Fruit fly (Drosophila melanogaster) whole organism, embryonic: ENCODE measurements around the gene CG34238.

Experiments
- Atf-2 ChIP-seq: fragments of 200-800 bp; sonication (Bioruptor generic); optimal IDR thresholded peaks from 2 replicates; lab custom pipeline; 2016; ENCODE audit warnings: missing biosample characterization, missing genetic modification characterization
- Atf3 ChIP-seq: fragments of 200-800 bp; sonication (Bioruptor generic); optimal IDR thresholded peaks from 3 replicates; lab custom pipeline; 2016; ENCODE audit warnings: missing biosample characterization, missing genetic modification characterization
- Bteb2 ChIP-seq: fragments of 200-800 bp; sonication (Bioruptor generic); optimal IDR thresholded peaks from 2 replicates; lab custom pipeline; 2016; ENCODE audit warnings: missing biosample characterization, missing genetic modification characterization
- CG10565 ChIP-seq: fragments of 200-800 bp; sonication (Bioruptor generic); optimal IDR thresholded peaks from 3 replicates; lab custom pipeline; 2016; ENCODE audit warnings: missing biosample characterization, mild to moderate bottlenecking, missing genetic modification characterization
- CG10959 ChIP-seq: fragments of 200-800 bp; sonication (Bioruptor generic); IDR thresholded peaks from 2 replicates; pipeline ENCODE4 v1.3.6; 2022; ENCODE audit warnings: missing biosample characterization, missing genetic modification characterization
- CG10979 ChIP-seq: fragments of 200-800 bp; sonication (Bioruptor generic); optimal IDR thresholded peaks from 2 replicates; lab custom pipeline; 2018; ENCODE audit warnings: missing biosample characterization, mild to moderate bottlenecking, missing genetic modification characterization, moderate library complexity
- CG11695 ChIP-seq: fragments of 200-800 bp; sonication (Bioruptor generic); IDR thresholded peaks from 3 replicates; pipeline ENCODE4 v1.3.6; 2022; ENCODE audit warnings: missing biosample characterization, missing genetic modification characterization
- CG13123 ChIP-seq: fragments of 200-800 bp; sonication (Bioruptor generic); optimal IDR thresholded peaks from 2 replicates; lab custom pipeline; 2016; ENCODE audit warnings: missing biosample characterization, missing genetic modification characterization
- CG16815 ChIP-seq: fragments of 200-800 bp; sonication (Bioruptor generic); optimal IDR thresholded peaks from 3 replicates; lab custom pipeline; 2017; ENCODE audit warnings: missing biosample characterization, mild to moderate bottlenecking, missing genetic modification characterization
- CG17829 ChIP-seq: fragments of 200-800 bp; optimal IDR thresholded peaks from 2 replicates; lab custom pipeline; 2019; ENCODE audit warnings: missing biosample characterization, mild to moderate bottlenecking, missing genetic modification characterization, moderate library complexity
- CG2129 ChIP-seq: fragments of 200-800 bp; sonication (Bioruptor generic); IDR thresholded peaks from 2 replicates; pipeline ENCODE4 v1.3.6; 2022; ENCODE audit warnings: missing biosample characterization, missing genetic modification characterization; ENCODE audit not compliant: partially characterized antibody
- CG30431 ChIP-seq: fragments of 200-800 bp; sonication (Bioruptor generic); optimal IDR thresholded peaks from 2 replicates; lab custom pipeline; 2017; ENCODE audit warnings: missing biosample characterization, missing genetic modification characterization
- CG3065 ChIP-seq: fragments of 200-800 bp; sonication (Bioruptor generic); optimal IDR thresholded peaks from 2 replicates; lab custom pipeline; 2016; ENCODE audit warnings: missing biosample characterization, missing genetic modification characterization
- CG31388 ChIP-seq: fragments of 200-800 bp; sonication (Bioruptor generic); optimal IDR thresholded peaks from 2 replicates; lab custom pipeline; 2016; ENCODE audit warnings: missing biosample characterization, missing genetic modification characterization
- CG3163 ChIP-seq: fragments of 200-800 bp; sonication (Bioruptor generic); optimal IDR thresholded peaks from 3 replicates; lab custom pipeline; 2016; ENCODE audit warnings: missing biosample characterization, missing genetic modification characterization
- CG3726 ChIP-seq: fragments of 200-800 bp; sonication (Bioruptor generic); IDR thresholded peaks from 3 replicates; pipeline ENCODE4, ENCODE4 v1.3.6; 2022; ENCODE audit warnings: missing biosample characterization, missing genetic modification characterization
- CG3995 ChIP-seq: fragments of 200-800 bp; sonication (Bioruptor generic); optimal IDR thresholded peaks from 3 replicates; lab custom pipeline; 2016; ENCODE audit warnings: missing biosample characterization, missing genetic modification characterization
- CG4707 ChIP-seq: fragments of 200-800 bp; sonication (Bioruptor generic); optimal IDR thresholded peaks from 2 replicates; lab custom pipeline; 2018; ENCODE audit warnings: missing biosample characterization, mild to moderate bottlenecking, missing genetic modification characterization, moderate library complexity
- CG6689 ChIP-seq: fragments of 200-800 bp; sonication (Bioruptor generic); IDR thresholded peaks from 2 replicates; pipeline ENCODE4 v1.3.6; 2022; ENCODE audit warnings: missing biosample characterization, missing genetic modification characterization
- CG7556 ChIP-seq: fragments of 200-800 bp; sonication (Bioruptor generic); optimal IDR thresholded peaks from 2 replicates; lab custom pipeline; 2017; ENCODE audit warnings: missing biosample characterization, mild to moderate bottlenecking, missing genetic modification characterization
- CG7745 ChIP-seq: fragments of 200-800 bp; sonication (Bioruptor generic); optimal IDR thresholded peaks from 2 replicates; lab custom pipeline; 2018; ENCODE audit warnings: missing biosample characterization, mild to moderate bottlenecking, missing genetic modification characterization, moderate library complexity
- CG7786 ChIP-seq: fragments of 200-800 bp; sonication (Bioruptor generic); optimal IDR thresholded peaks from 2 replicates; lab custom pipeline; 2016; ENCODE audit warnings: missing biosample characterization, missing genetic modification characterization
- CG7928 ChIP-seq: fragments of 200-800 bp; sonication (Bioruptor generic); optimal IDR thresholded peaks from 2 replicates; lab custom pipeline; 2017; ENCODE audit warnings: missing biosample characterization, mild to moderate bottlenecking, missing genetic modification characterization
- D19B ChIP-seq: fragments of 200-800 bp; sonication (Bioruptor generic); optimal IDR thresholded peaks from 2 replicates; lab custom pipeline; 2017; ENCODE audit warnings: missing biosample characterization, mild to moderate bottlenecking, missing genetic modification characterization
- Dad ChIP-seq: fragments of 200-800 bp; sonication (Bioruptor generic); optimal IDR thresholded peaks from 3 replicates; lab custom pipeline; 2016; ENCODE audit warnings: missing biosample characterization, missing genetic modification characterization
- Doc2 ChIP-seq: fragments of 200-800 bp; sonication (Bioruptor generic); IDR thresholded peaks from 2 replicates; pipeline ENCODE4 v1.3.6; 2022; ENCODE audit warnings: missing biosample characterization, missing genetic modification characterization
- ERR ChIP-seq: fragments of 200-800 bp; sonication (Bioruptor generic); optimal IDR thresholded peaks from 2 replicates; lab custom pipeline; 2016; ENCODE audit warnings: missing biosample characterization, missing genetic modification characterization
- Ets97D ChIP-seq: fragments of 200-800 bp; sonication (Bioruptor generic); optimal IDR thresholded peaks from 3 replicates; lab custom pipeline; 2016; ENCODE audit warnings: missing biosample characterization, missing genetic modification characterization
- Pdp1 ChIP-seq, 2 experiments: fragments of 200-800 bp; sonication (Bioruptor generic); optimal IDR thresholded peaks; 3 replicates each; lab custom pipeline; 2016; ENCODE audit warnings: missing biosample characterization in 2 of 2, missing genetic modification characterization in 2 of 2, mild to moderate bottlenecking in 1 of 2, moderate library complexity in 1 of 2
- Poxn ChIP-seq: fragments of 200-800 bp; sonication (Bioruptor generic); IDR thresholded peaks from 2 replicates; pipeline ENCODE4 v1.3.6; 2022; ENCODE audit warnings: missing biosample characterization, missing genetic modification characterization
- Six4 ChIP-seq: fragments of 200-800 bp; sonication (Bioruptor generic); optimal IDR thresholded peaks from 2 replicates; lab custom pipeline; 2016; ENCODE audit warnings: missing biosample characterization, missing genetic modification characterization
- Trl ChIP-seq, 3 experiments: fragments of >200 bp in 2 of 3; fragments of 200-800 bp in 1 of 3; sonication (Bioruptor generic) in 1 of 3; optimal IDR thresholded peaks; 2 replicates in 1 of 3; 3 replicates in 2 of 3; lab custom pipeline; 2016 to 2017; ENCODE audit warnings: missing biosample characterization in 1 of 3, missing genetic modification characterization in 1 of 3
- chn ChIP-seq: fragments of 200-800 bp; sonication (Bioruptor generic); optimal IDR thresholded peaks from 2 replicates; lab custom pipeline; 2016; ENCODE audit warnings: missing biosample characterization, missing genetic modification characterization
- disco-r ChIP-seq: fragments of 200-800 bp; sonication (Bioruptor generic); optimal IDR thresholded peaks from 2 replicates; lab custom pipeline; 2016; ENCODE audit warnings: missing biosample characterization, missing genetic modification characterization
- eve ChIP-seq, 2 experiments: fragments of >200 bp; optimal IDR thresholded peaks; 2 replicates each; lab custom pipeline; 2017; ENCODE audit warnings: missing biosample characterization in 2 of 2, missing genetic modification characterization in 2 of 2
- exex ChIP-seq: fragments of 200-800 bp; sonication (Bioruptor generic); optimal IDR thresholded peaks from 4 replicates; lab custom pipeline; 2018; ENCODE audit warnings: missing biosample characterization, mild to moderate bottlenecking, missing genetic modification characterization, moderate library complexity
- eyg ChIP-seq: fragments of 200-800 bp; sonication (Bioruptor generic); optimal IDR thresholded peaks from 3 replicates; lab custom pipeline; 2016; ENCODE audit warnings: missing biosample characterization, missing genetic modification characterization
- gsb ChIP-seq: fragments of 200-800 bp; sonication (Bioruptor generic); IDR thresholded peaks from 2 replicates; pipeline ENCODE4 v1.3.6; 2022; ENCODE audit warnings: missing biosample characterization, missing genetic modification characterization
- hbn ChIP-seq: fragments of 200-800 bp; sonication (Bioruptor generic); IDR thresholded peaks from 2 replicates; pipeline ENCODE4 v1.3.6; 2022; ENCODE audit warnings: missing biosample characterization, missing genetic modification characterization; ENCODE audit not compliant: partially characterized antibody
- jumu ChIP-seq: fragments of 200-800 bp; sonication (Bioruptor generic); optimal IDR thresholded peaks from 3 replicates; lab custom pipeline; 2016; ENCODE audit warnings: missing biosample characterization, missing genetic modification characterization
- mirr ChIP-seq: fragments of 200-800 bp; sonication (Bioruptor generic); optimal IDR thresholded peaks from 3 replicates; lab custom pipeline; 2018; ENCODE audit warnings: missing biosample characterization, mild to moderate bottlenecking, missing genetic modification characterization
- nau ChIP-seq: fragments of 200-800 bp; sonication (Bioruptor generic); optimal IDR thresholded peaks from 3 replicates; lab custom pipeline; 2017; ENCODE audit warnings: missing biosample characterization, mild to moderate bottlenecking, missing genetic modification characterization, missing genetic modification reagents
- odd ChIP-seq: fragments of 200-800 bp; sonication (Bioruptor generic); optimal IDR thresholded peaks from 2 replicates; lab custom pipeline; 2017; ENCODE audit warnings: missing biosample characterization, mild to moderate bottlenecking, missing genetic modification characterization
- pnt ChIP-seq: fragments of 200-800 bp; sonication (Bioruptor generic); optimal IDR thresholded peaks from 3 replicates; lab custom pipeline; 2016; ENCODE audit warnings: missing biosample characterization, missing genetic modification characterization
- run ChIP-seq: fragments of 200-800 bp; sonication (Bioruptor generic); optimal IDR thresholded peaks from 3 replicates; lab custom pipeline; 2018; ENCODE audit warnings: missing biosample characterization, mild to moderate bottlenecking, missing genetic modification characterization
- sima ChIP-seq: fragments of 200-800 bp; sonication (Bioruptor generic); optimal IDR thresholded peaks from 2 replicates; lab custom pipeline; 2016; ENCODE audit warnings: missing biosample characterization, missing genetic modification characterization
- so ChIP-seq: fragments of 200-800 bp; sonication (Bioruptor generic); IDR thresholded peaks from 3 replicates; pipeline ENCODE4 v1.3.6; 2022; ENCODE audit warnings: missing biosample characterization, missing genetic modification characterization
- sob ChIP-seq: fragments of 200-800 bp; sonication (Bioruptor generic); IDR thresholded peaks from 2 replicates; pipeline ENCODE4 v1.3.6; 2022; ENCODE audit warnings: missing biosample characterization, missing genetic modification characterization
- tgo ChIP-seq: fragments of 200-800 bp; sonication (Bioruptor generic); IDR thresholded peaks from 3 replicates; pipeline ENCODE4 v1.3.6; 2022; ENCODE audit warnings: missing biosample characterization, missing genetic modification characterization
- trh ChIP-seq: fragments of 200-800 bp; sonication (Bioruptor generic); optimal IDR thresholded peaks from 2 replicates; lab custom pipeline; 2016; ENCODE audit warnings: missing biosample characterization, missing genetic modification characterization

CG34238 gene

DNA sequence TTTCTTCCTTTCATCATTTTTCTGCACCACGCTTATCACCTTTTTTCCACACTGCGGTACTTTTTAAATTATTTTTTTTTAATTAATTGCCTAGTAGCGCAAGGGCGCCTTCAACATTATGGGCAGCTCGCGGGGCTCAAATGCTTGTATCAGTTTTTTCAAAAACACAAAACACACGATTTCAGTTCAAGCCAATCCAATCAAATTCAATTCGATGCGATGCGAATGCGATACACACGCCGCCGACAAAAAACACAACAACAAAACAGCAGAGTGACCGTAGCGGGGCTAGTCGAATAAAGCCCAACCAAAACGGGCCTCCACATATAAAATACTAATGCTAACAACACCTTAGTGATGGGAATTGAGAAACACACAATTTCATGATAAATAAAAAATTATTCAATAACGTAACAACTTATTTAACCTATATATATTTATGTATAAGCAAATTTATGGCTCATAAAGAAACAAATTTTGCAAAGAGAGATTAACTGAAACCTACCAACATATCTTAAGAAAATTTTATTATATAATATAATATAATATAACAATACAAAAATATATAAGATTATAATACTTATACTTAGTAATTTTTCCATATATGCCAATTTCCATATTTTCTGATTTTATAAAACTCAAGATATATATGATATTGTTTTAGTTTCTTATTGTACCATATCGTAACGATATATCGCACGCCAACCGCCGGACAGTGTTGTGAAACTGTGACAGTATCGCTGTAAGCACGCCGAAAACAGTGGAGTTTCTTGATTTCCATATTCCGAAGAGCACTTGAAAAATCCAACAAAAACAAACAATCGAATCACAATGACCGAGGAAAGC lies 34.7 kb downstream of the CG34238 start, which contains the start of the genes CG32066 and CG8003 (continued):
- TF ChIP-seq odd (GFP tag; lab: Kevin White, UChicago), result no peak
- peak; percentile 8 for TF ChIP-seq mirr (GFP tag; lab: Kevin White, UChicago)
- TF ChIP-seq Six4 (GFP tag; lab: Kevin White, UChicago), result no peak
- no peak for TF ChIP-seq run (tag; lab: Kevin White, UChicago)
- no peak for TF ChIP-seq CG30431
- no peak for TF ChIP-seq chn (GFP tag; lab: Kevin White, UChicago)
- peak; percentile 53 for TF ChIP-seq CG4707 (GFP tag; lab: Kevin White, UChicago)
- no peak for TF ChIP-seq ERR (GFP tag; lab: Kevin White, UChicago)
- peak; percentile 64 for TF ChIP-seq CG17829 (tag; lab: Kevin White, UChicago)
- TF ChIP-seq CG7786 (GFP tag; lab: Kevin White, UChicago), result no peak
- TF ChIP-seq Doc2 (GFP tag; lab: Robert Waterston, UW), result no peak
- no peak for TF ChIP-seq pnt (GFP tag; lab: Kevin White, UChicago)
- TF ChIP-seq eyg, result no peak
- peak; percentile 89 for TF ChIP-seq hbn (GFP tag; lab: Robert Waterston, UW)
- TF ChIP-seq CG3995 (GFP tag; lab: Kevin White, UChicago), result no peak
- no peak for TF ChIP-seq Dad (GFP tag; lab: Kevin White, UChicago)
- no peak for TF ChIP-seq CG10959 (GFP tag; lab: Robert Waterston, UW)
- peak; percentile 81 for TF ChIP-seq CG2129 (GFP tag; lab: Robert Waterston, UW)
- TF ChIP-seq Pdp1 (GFP tag; optimal IDR thresholded peaks at IDR 0.05; lab: Kevin White, UChicago), result peak in 1 of 2 experiments; percentile 27
- no peak for TF ChIP-seq CG7745 (tag; lab: Kevin White, UChicago)
- TF ChIP-seq CG3065 (GFP tag; lab: Kevin White, UChicago), result no peak
- TF ChIP-seq CG7928 (GFP tag; lab: Kevin White, UChicago), result no peak
- no peak for TF ChIP-seq CG31388
- no peak for TF ChIP-seq jumu
- TF ChIP-seq exex, result peak; percentile 15
- peak; percentile 54 for TF ChIP-seq CG7556 (GFP tag; lab: Kevin White, UChicago)
- peak; percentile 27 for TF ChIP-seq nau (GFP tag; lab: Kevin White, UChicago)
- 0 out of 3 replicates have a peak, but pooled peaks have one; percentile 15 for TF ChIP-seq CG11695 (GFP tag; lab: Robert Waterston, UW)
- TF ChIP-seq Bteb2 (GFP tag; lab: Kevin White, UChicago), result no peak
- TF ChIP-seq Trl (optimal IDR thresholded peaks at IDR 0.05; lab: Kevin White, UChicago), result no peak
- TF ChIP-seq Trl (GFP tag; optimal IDR thresholded peaks at IDR 0.05; lab: Kevin White, UChicago), result no peak
- peak in 1 of 2 experiments; percentile 70 for TF ChIP-seq eve (GFP tag; optimal IDR thresholded peaks at IDR 0.05; lab: Kevin White, UChicago)
- TF ChIP-seq CG16815, result no peak
- no peak for TF ChIP-seq CG3163 (GFP tag; lab: Kevin White, UChicago)
- TF ChIP-seq disco-r (GFP tag; lab: Kevin White, UChicago), result no peak
- no peak for TF ChIP-seq gsb
- TF ChIP-seq Atf-2 (GFP tag; lab: Kevin White, UChicago), result no peak
- TF ChIP-seq CG13123, result no peak
- TF ChIP-seq CG6689, result no peak
- no peak for TF ChIP-seq sima (GFP tag; lab: Kevin White, UChicago)
- no peak for TF ChIP-seq Atf3 (GFP tag; lab: Kevin White, UChicago)
- no peak for TF ChIP-seq CG10979 (tag; lab: Kevin White, UChicago)
- no peak for TF ChIP-seq Poxn
- TF ChIP-seq D19B (GFP tag; lab: Kevin White, UChicago), result no peak
- peak; percentile 5 for TF ChIP-seq Ets97D (GFP tag; lab: Kevin White, UChicago)
- no peak for TF ChIP-seq CG10565
- TF ChIP-seq so, result 0 out of 3 replicates have a peak, but pooled peaks have one; percentile 33
- TF ChIP-seq tgo (GFP tag; lab: Robert Waterston, UW), result peak; percentile 35; the same call in 1 of the 3 replicates
- TF ChIP-seq CG3726 (GFP tag; lab: Robert Waterston, UW), result no peak
- peak; percentile 57; the same call in 1 of the 2 replicates for TF ChIP-seq sob (GFP tag; lab: Robert Waterston, UW)
- TF ChIP-seq trh (GFP tag; lab: Kevin White, UChicago), result no peak
